Worm (Caenorhabditis elegans) whole organism, mixed stage, embryonic: ENCODE measurements around the gene F13B12.1.

Experiments
- ham-2 ChIP-seq: fragments of 200-800 bp; sonication (Bioruptor generic); optimal IDR thresholded peaks from 2 replicates; lab custom pipeline; 2018; ENCODE audit warnings: mild to moderate bottlenecking, missing genetic modification characterization, missing compliant biosample characterization
- sptf-1 ChIP-seq: sonication (generic microtip); optimal IDR thresholded peaks from 2 replicates; lab custom pipeline; 2017; ENCODE audit warnings: mild to moderate bottlenecking, missing genetic modification characterization, moderate library complexity, missing compliant biosample characterization
- unc-62 ChIP-seq: fragments of 150-350 bp; optimal IDR thresholded peaks from 2 replicates; lab custom pipeline; 2014; ENCODE audit warnings: missing biosample characterization, missing genetic modification reagents, missing genetic modification characterization

DNA sequence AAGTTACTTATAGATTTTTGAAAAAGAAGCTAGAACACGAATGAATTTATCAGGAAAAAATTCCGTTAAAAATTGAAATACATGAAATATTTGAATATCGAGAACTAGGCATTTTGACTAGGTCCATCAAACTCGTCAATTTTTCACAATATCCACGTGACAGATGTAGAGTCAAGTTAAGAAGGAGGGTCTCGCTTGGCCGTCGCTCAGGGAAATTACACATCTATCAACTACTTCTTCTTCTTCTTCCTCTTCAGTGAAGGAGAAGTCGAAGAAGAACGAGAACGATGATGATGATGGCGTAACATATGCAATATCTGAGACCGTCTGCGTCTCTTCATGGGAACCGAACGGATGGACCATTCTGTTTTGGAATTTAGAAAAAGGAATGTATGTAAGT is 4.5 kb downstream of the F13B12.1 start:
- TF ChIP-seq ham-2 (GFP tag; lab: Kevin White, UChicago) (no peak), unc-62 (GFP tag; lab: Kevin White, UChicago) (peak; percentile 75), sptf-1 (no peak)
